Fruit fly (Drosophila melanogaster) whole organism, embryonic: ENCODE data around the gene CG31178.
A peak's percentile ranks its signal among the peaks of the same experiment; 100 is the strongest.

ENCODE experiments used
- C15 ChIP-seq: fragments of 200-800 bp; sonication (Bioruptor generic); IDR thresholded peaks from 3 replicates; pipeline ENCODE4 v1.3.6; 2022; ENCODE audit warnings: missing biosample characterization, missing genetic modification characterization
- CG10267 ChIP-seq: fragments of 200-800 bp; sonication (Bioruptor generic); optimal IDR thresholded peaks from 2 replicates; lab custom pipeline; 2018; ENCODE audit warnings: missing biosample characterization, mild to moderate bottlenecking, missing genetic modification characterization, moderate library complexity
- CG12219 ChIP-seq: fragments of 200-800 bp; sonication (Bioruptor generic); optimal IDR thresholded peaks from 3 replicates; lab custom pipeline; 2018; ENCODE audit warnings: missing biosample characterization, mild to moderate bottlenecking, missing genetic modification characterization
- CG12391 ChIP-seq: fragments of 200-800 bp; sonication (Bioruptor generic); optimal IDR thresholded peaks from 3 replicates; lab custom pipeline; 2018; ENCODE audit warnings: missing biosample characterization, mild to moderate bottlenecking, missing genetic modification characterization, moderate library complexity
- CG13296 ChIP-seq: fragments of 200-800 bp; sonication (Bioruptor generic); optimal IDR thresholded peaks from 3 replicates; lab custom pipeline; 2018; ENCODE audit warnings: missing biosample characterization, mild to moderate bottlenecking, missing genetic modification characterization
- CG14667 ChIP-seq: fragments of 200-800 bp; sonication (Bioruptor generic); IDR thresholded peaks from 2 replicates; pipeline ENCODE4 v1.3.6; 2022; ENCODE audit warnings: missing biosample characterization, missing genetic modification characterization
- CG15601 ChIP-seq: fragments of 200-800 bp; sonication (Bioruptor generic); optimal IDR thresholded peaks from 3 replicates; lab custom pipeline; 2019; ENCODE audit warnings: missing biosample characterization, mild to moderate bottlenecking, missing genetic modification characterization, moderate library complexity
- CG1647 ChIP-seq: fragments of 200-800 bp; sonication (Bioruptor generic); optimal IDR thresholded peaks from 3 replicates; lab custom pipeline; 2016; ENCODE audit warnings: missing biosample characterization, missing genetic modification characterization
- CG2116 ChIP-seq: fragments of 200-800 bp; sonication (Bioruptor generic); optimal IDR thresholded peaks from 3 replicates; lab custom pipeline; 2018; ENCODE audit warnings: missing biosample characterization, mild to moderate bottlenecking, missing genetic modification characterization
- CG2129 ChIP-seq: fragments of 200-800 bp; sonication (Bioruptor generic); IDR thresholded peaks from 2 replicates; pipeline ENCODE4 v1.3.6; 2022; ENCODE audit warnings: missing biosample characterization, missing genetic modification characterization; ENCODE audit not compliant: partially characterized antibody
- CG2875 ChIP-seq: fragments of 200-800 bp; sonication (Bioruptor generic); optimal IDR thresholded peaks from 2 replicates; lab custom pipeline; 2017; ENCODE audit warnings: missing biosample characterization, mild to moderate bottlenecking, missing genetic modification characterization, missing genetic modification reagents
- CG2889 ChIP-seq: fragments of 200-800 bp; sonication (Bioruptor generic); IDR thresholded peaks from 3 replicates; pipeline ENCODE4 v1.3.6; 2022; ENCODE audit warnings: missing biosample characterization, missing genetic modification characterization
- CG3726 ChIP-seq: fragments of 200-800 bp; sonication (Bioruptor generic); IDR thresholded peaks from 3 replicates; pipeline ENCODE4, ENCODE4 v1.3.6; 2022; ENCODE audit warnings: missing biosample characterization, missing genetic modification characterization
- CG4282 ChIP-seq: fragments of 200-800 bp; sonication (Bioruptor generic); optimal IDR thresholded peaks from 2 replicates; lab custom pipeline; 2016; ENCODE audit warnings: missing biosample characterization, missing genetic modification characterization
- CG43689 ChIP-seq: fragments of 200-800 bp; sonication (Bioruptor generic); IDR thresholded peaks from 2 replicates; pipeline ENCODE4 v1.3.6; 2022; ENCODE audit warnings: missing biosample characterization, missing genetic modification characterization
- CG4404 ChIP-seq: fragments of 200-800 bp; sonication (Bioruptor generic); IDR thresholded peaks from 2 replicates; pipeline ENCODE4 v1.3.6; 2022; ENCODE audit warnings: missing biosample characterization, missing genetic modification characterization
- CG5245 ChIP-seq: fragments of 200-800 bp; sonication (Bioruptor generic); optimal IDR thresholded peaks from 3 replicates; lab custom pipeline; 2016; ENCODE audit warnings: missing biosample characterization, missing genetic modification characterization
- CG6683 ChIP-seq: fragments of 200-800 bp; sonication (Bioruptor generic); optimal IDR thresholded peaks from 2 replicates; lab custom pipeline; 2017; ENCODE audit warnings: missing biosample characterization, mild to moderate bottlenecking, missing genetic modification characterization, missing genetic modification reagents
- CG9797 ChIP-seq: fragments of 200-800 bp; sonication (Bioruptor generic); optimal IDR thresholded peaks from 3 replicates; lab custom pipeline; 2018; ENCODE audit warnings: missing biosample characterization, mild to moderate bottlenecking, missing genetic modification characterization
- Camta ChIP-seq: fragments of 200-800 bp; sonication (Bioruptor generic); optimal IDR thresholded peaks from 2 replicates; lab custom pipeline; 2016; ENCODE audit warnings: missing biosample characterization, missing genetic modification characterization
- CoRest ChIP-seq: fragments of 200-800 bp; sonication (Bioruptor generic); optimal IDR thresholded peaks from 3 replicates; lab custom pipeline; 2018; ENCODE audit warnings: missing biosample characterization, mild to moderate bottlenecking, missing genetic modification characterization, moderate library complexity
- CrebB ChIP-seq: fragments of 200-800 bp; sonication (Bioruptor generic); optimal IDR thresholded peaks from 3 replicates; lab custom pipeline; 2018; ENCODE audit warnings: missing biosample characterization, mild to moderate bottlenecking, missing genetic modification characterization
- Eip74EF ChIP-seq, 2 experiments: fragments of 200-800 bp in 1 of 2; fragments of >200 bp in 1 of 2; sonication (Bioruptor generic) in 1 of 2; optimal IDR thresholded peaks; 2 replicates each; lab custom pipeline; 2017 to 2019; ENCODE audit warnings: missing biosample characterization in 2 of 2, missing genetic modification characterization in 2 of 2, mild to moderate bottlenecking in 1 of 2, moderate library complexity in 1 of 2
- Fer1 ChIP-seq: fragments of 200-800 bp; sonication (Bioruptor generic); optimal IDR thresholded peaks from 2 replicates; lab custom pipeline; 2017; ENCODE audit warnings: missing biosample characterization, mild to moderate bottlenecking, missing genetic modification characterization
- HLHmδ ChIP-seq: fragments of 200-800 bp; sonication (Bioruptor generic); optimal IDR thresholded peaks from 2 replicates; lab custom pipeline; 2018; ENCODE audit warnings: missing biosample characterization, mild to moderate bottlenecking, missing genetic modification characterization, moderate library complexity
- Hr3 ChIP-seq: fragments of 200-800 bp; sonication (Bioruptor generic); optimal IDR thresholded peaks from 3 replicates; lab custom pipeline; 2016; ENCODE audit warnings: missing biosample characterization, missing genetic modification characterization
- Meics ChIP-seq: fragments of 200-800 bp; sonication (Bioruptor generic); optimal IDR thresholded peaks from 2 replicates; lab custom pipeline; 2017; ENCODE audit warnings: missing biosample characterization, mild to moderate bottlenecking, missing genetic modification characterization
- NK7.1 ChIP-seq: fragments of 200-800 bp; sonication (Bioruptor generic); optimal IDR thresholded peaks from 3 replicates; lab custom pipeline; 2016; ENCODE audit warnings: missing biosample characterization, missing genetic modification characterization
- Rfx ChIP-seq: fragments of 200-800 bp; sonication (Bioruptor generic); IDR thresholded peaks from 2 replicates; pipeline ENCODE4 v1.3.6; 2022; ENCODE audit warnings: missing biosample characterization, missing genetic modification characterization
- Xbp1 ChIP-seq: fragments of 200-800 bp; sonication (Bioruptor generic); optimal IDR thresholded peaks from 3 replicates; lab custom pipeline; 2016; ENCODE audit warnings: missing biosample characterization, mild to moderate bottlenecking, missing genetic modification characterization
- btn ChIP-seq: fragments of 200-800 bp; sonication (Bioruptor generic); optimal IDR thresholded peaks from 2 replicates; lab custom pipeline; 2016; ENCODE audit warnings: missing biosample characterization, missing genetic modification characterization
- chm ChIP-seq: fragments of 200-800 bp; sonication (Bioruptor generic); IDR thresholded peaks from 2 replicates; pipeline ENCODE4 v1.3.6; 2022; ENCODE audit warnings: missing biosample characterization, missing genetic modification characterization
- eyg ChIP-seq: fragments of 200-800 bp; sonication (Bioruptor generic); optimal IDR thresholded peaks from 3 replicates; lab custom pipeline; 2016; ENCODE audit warnings: missing biosample characterization, missing genetic modification characterization
- fd96Cb ChIP-seq: fragments of 200-800 bp; sonication (Bioruptor generic); optimal IDR thresholded peaks from 2 replicates; lab custom pipeline; 2018; ENCODE audit warnings: missing biosample characterization, mild to moderate bottlenecking, missing genetic modification characterization, moderate library complexity
- gcm ChIP-seq: fragments of 200-800 bp; sonication (Bioruptor generic); optimal IDR thresholded peaks from 2 replicates; lab custom pipeline; 2019; ENCODE audit warnings: missing biosample characterization, mild to moderate bottlenecking, missing genetic modification characterization, moderate library complexity
- grau ChIP-seq: fragments of 200-800 bp; optimal IDR thresholded peaks from 3 replicates; lab custom pipeline; 2019; ENCODE audit warnings: missing biosample characterization, mild to moderate bottlenecking, missing genetic modification characterization, moderate library complexity
- jumu ChIP-seq: fragments of 200-800 bp; sonication (Bioruptor generic); optimal IDR thresholded peaks from 3 replicates; lab custom pipeline; 2016; ENCODE audit warnings: missing biosample characterization, missing genetic modification characterization
- lilli ChIP-seq: fragments of 200-800 bp; sonication (Bioruptor generic); optimal IDR thresholded peaks from 3 replicates; lab custom pipeline; 2016; ENCODE audit warnings: missing biosample characterization, missing genetic modification characterization
- pnt ChIP-seq: fragments of 200-800 bp; sonication (Bioruptor generic); optimal IDR thresholded peaks from 3 replicates; lab custom pipeline; 2016; ENCODE audit warnings: missing biosample characterization, missing genetic modification characterization
- pros ChIP-seq: fragments of 200-800 bp; sonication (Bioruptor generic); optimal IDR thresholded peaks from 3 replicates; lab custom pipeline; 2019; ENCODE audit warnings: missing biosample characterization, mild to moderate bottlenecking, missing genetic modification characterization, moderate library complexity
- psq ChIP-seq: fragments of 200-800 bp; sonication (Bioruptor generic); optimal IDR thresholded peaks from 2 replicates; lab custom pipeline; 2017; ENCODE audit warnings: missing biosample characterization, missing genetic modification characterization
- rib ChIP-seq: fragments of 200-800 bp; sonication (Bioruptor generic); IDR thresholded peaks from 2 replicates; pipeline ENCODE4 v1.3.6; 2022; ENCODE audit warnings: missing biosample characterization, missing genetic modification characterization
- row ChIP-seq: fragments of 200-800 bp; sonication (Bioruptor generic); IDR thresholded peaks from 3 replicates; pipeline ENCODE4 v1.3.6; 2022; ENCODE audit warnings: missing biosample characterization, missing genetic modification characterization
- sr ChIP-seq: fragments of 200-800 bp; sonication (Bioruptor generic); IDR thresholded peaks from 3 replicates; pipeline ENCODE4 v1.3.6; 2022; ENCODE audit warnings: missing biosample characterization, missing genetic modification characterization
- tio ChIP-seq: fragments of 200-800 bp; sonication (Bioruptor generic); optimal IDR thresholded peaks from 2 replicates; lab custom pipeline; 2017; ENCODE audit warnings: missing biosample characterization, missing genetic modification characterization, inconsistent platforms
- tll ChIP-seq, 2 experiments: fragments of 200-800 bp in 1 of 2; fragments of >200 bp in 1 of 2; sonication (Bioruptor generic) in 1 of 2; optimal IDR thresholded peaks; 2 replicates each; lab custom pipeline; 2017 to 2019; ENCODE audit warnings: missing biosample characterization in 2 of 2, missing genetic modification characterization in 2 of 2, mild to moderate bottlenecking in 1 of 2, moderate library complexity in 1 of 2
- trem ChIP-seq: fragments of 200-800 bp; optimal IDR thresholded peaks from 3 replicates; lab custom pipeline; 2019; ENCODE audit warnings: missing biosample characterization, mild to moderate bottlenecking, missing genetic modification characterization, moderate library complexity
- usp ChIP-seq: fragments of >200 bp; optimal IDR thresholded peaks from 2 replicates; lab custom pipeline; 2017; ENCODE audit warnings: missing biosample characterization, missing genetic modification characterization
- vvl ChIP-seq: fragments of 200-800 bp; sonication (Bioruptor generic); IDR thresholded peaks from 2 replicates; pipeline ENCODE4 v1.3.6; 2022; ENCODE audit warnings: missing biosample characterization, missing genetic modification characterization

The CG31178 gene

dm6 chr3R:21888696-21889602 is 15.4 kb downstream of the CG31178 start, which contains the start of gene CG43844 (continued):
- TF ChIP-seq jumu (GFP tag; lab: Kevin White, UChicago) (no peak), CG4404 (GFP tag; lab: Robert Waterston, UW) (no peak), CG15601 (tag; lab: Kevin White, UChicago) (peak; percentile 88), CG9797 (no peak), tio (no peak), CG5245 (no peak), CG6683 (GFP tag; lab: Kevin White, UChicago) (no peak), vvl (GFP tag; lab: Robert Waterston, UW) (peak; percentile 62; the same call in 1 of the 2 replicates), CG2129 (no peak), pros (GFP tag; lab: Kevin White, UChicago) (no peak), Eip74EF (GFP tag; optimal IDR thresholded peaks at IDR 0.05; lab: Kevin White, UChicago) (no peak), Hr3 (no peak), CrebB (tag; lab: Kevin White, UChicago) (no peak), CG14667 (GFP tag; lab: Robert Waterston, UW) (no peak), psq (no peak), trem (tag; lab: Kevin White, UChicago) (peak; percentile 7), tll (GFP tag; optimal IDR thresholded peaks at IDR 0.05; lab: Kevin White, UChicago) (no peak), CoRest (tag; lab: Kevin White, UChicago) (no peak), grau (tag; lab: Kevin White, UChicago) (peak; percentile 50), CG2116 (GFP tag; lab: Kevin White, UChicago) (no peak), gcm (peak; percentile 83), Rfx (GFP tag; lab: Robert Waterston, UW) (peak; percentile 24; the same call in 1 of the 2 replicates), Fer1 (GFP tag; lab: Kevin White, UChicago) (no peak), sr (GFP tag; lab: Robert Waterston, UW) (no peak), CG12219 (GFP tag; lab: Kevin White, UChicago) (no peak), CG12391 (tag; lab: Kevin White, UChicago) (no peak), CG13296 (GFP tag; lab: Kevin White, UChicago) (no peak), rib (no peak), lilli (GFP tag; lab: Kevin White, UChicago) (no peak), NK7.1 (GFP tag; lab: Kevin White, UChicago) (no peak), pnt (GFP tag; lab: Kevin White, UChicago) (no peak), eyg (GFP tag; lab: Kevin White, UChicago) (no peak), chm (GFP tag; lab: Robert Waterston, UW) (no peak), Xbp1 (GFP tag; lab: Kevin White, UChicago) (no peak), CG2889 (GFP tag; lab: Robert Waterston, UW) (no peak), CG3726 (GFP tag; lab: Robert Waterston, UW) (no peak), CG43689 (GFP tag; lab: Robert Waterston, UW) (no peak), CG2875 (no peak), C15 (GFP tag; lab: Robert Waterston, UW) (no peak), HLHmδ (no peak), btn (GFP tag; lab: Kevin White, UChicago) (no peak), row (GFP tag; lab: Robert Waterston, UW) (no peak), CG10267 (tag; lab: Kevin White, UChicago) (peak; percentile 19), CG1647 (no peak), usp (GFP tag; lab: Kevin White, UChicago) (no peak), CG4282 (no peak), Meics (GFP tag; lab: Kevin White, UChicago) (no peak), Camta (GFP tag; lab: Kevin White, UChicago) (no peak), fd96Cb (no peak)
